Worm (Caenorhabditis elegans) whole organism, late embryonic: ENCODE data around the gene str-25.

Source experiments
- C38D4.7 ChIP-seq: fragments of 200-800 bp; sonication (Bioruptor generic); optimal IDR thresholded peaks from 2 replicates; lab custom pipeline; 2018; ENCODE audit warnings: mild to moderate bottlenecking, missing genetic modification characterization, moderate library complexity, missing compliant biosample characterization
- F13H6.1 ChIP-seq: sonication (generic microtip); optimal IDR thresholded peaks from 2 replicates; lab custom pipeline; 2016; ENCODE audit warnings: missing genetic modification characterization, missing compliant biosample characterization
- K02D7.2 ChIP-seq: sonication (generic microtip); optimal IDR thresholded peaks from 2 replicates; lab custom pipeline; 2017; ENCODE audit warnings: mild to moderate bottlenecking, missing genetic modification characterization, missing compliant biosample characterization
- K09A11.1 ChIP-seq: sonication (generic microtip); optimal IDR thresholded peaks from 2 replicates; lab custom pipeline; 2017; ENCODE audit warnings: antibody characterized with exemption, mild to moderate bottlenecking, missing genetic modification characterization, missing compliant biosample characterization; ENCODE audit not compliant: insufficient read depth
- Y22D7AL.16 ChIP-seq: sonication (generic microtip); optimal IDR thresholded peaks from 2 replicates; lab custom pipeline; 2016; ENCODE audit warnings: missing genetic modification characterization, missing compliant biosample characterization
- ceh-14 ChIP-seq: sonication (generic microtip); optimal IDR thresholded peaks from 2 replicates; lab custom pipeline; 2016; ENCODE audit warnings: missing genotype, missing genetic modification characterization, missing compliant biosample characterization
- ceh-18 ChIP-seq: sonication (generic microtip); optimal IDR thresholded peaks from 2 replicates; lab custom pipeline; 2016; ENCODE audit warnings: missing genetic modification characterization, missing compliant biosample characterization
- ceh-19 ChIP-seq: fragments of 200-800 bp; sonication (Bioruptor generic); optimal IDR thresholded peaks from 2 replicates; lab custom pipeline; 2018; ENCODE audit warnings: mild to moderate bottlenecking, missing genetic modification characterization, missing compliant biosample characterization
- ceh-2 ChIP-seq: sonication (generic microtip); optimal IDR thresholded peaks from 2 replicates; lab custom pipeline; 2016; ENCODE audit warnings: missing genotype, missing genetic modification characterization, missing compliant biosample characterization
- ceh-22 ChIP-seq: sonication (generic microtip); optimal IDR thresholded peaks from 2 replicates; lab custom pipeline; 2017; ENCODE audit warnings: missing biosample characterization, missing genetic modification characterization
- ceh-24 ChIP-seq: sonication (generic microtip); optimal IDR thresholded peaks from 2 replicates; lab custom pipeline; 2016; ENCODE audit warnings: mild to moderate bottlenecking, missing genetic modification characterization, missing compliant biosample characterization
- ceh-30 ChIP-seq: fragments of 150-350 bp; optimal IDR thresholded peaks from 2 replicates; lab custom pipeline; 2014; ENCODE audit warnings: missing biosample characterization, missing genetic modification characterization
- ceh-31 ChIP-seq: sonication (generic microtip); optimal IDR thresholded peaks from 2 replicates; lab custom pipeline; 2016; ENCODE audit warnings: missing genetic modification characterization, missing compliant biosample characterization
- ceh-34 ChIP-seq: sonication (generic microtip); optimal IDR thresholded peaks from 2 replicates; lab custom pipeline; 2016; ENCODE audit warnings: mild to moderate bottlenecking, missing genetic modification characterization, missing compliant biosample characterization
- ceh-48 ChIP-seq: sonication (generic microtip); optimal IDR thresholded peaks from 2 replicates; lab custom pipeline; 2016; ENCODE audit warnings: missing genetic modification characterization, inconsistent platforms, missing compliant biosample characterization
- ceh-9 ChIP-seq: sonication (generic microtip); optimal IDR thresholded peaks from 2 replicates; lab custom pipeline; 2016; ENCODE audit warnings: mild to moderate bottlenecking, missing genetic modification characterization, inconsistent platforms, missing compliant biosample characterization
- dve-1 ChIP-seq: sonication (generic microtip); optimal IDR thresholded peaks from 2 replicates; lab custom pipeline; 2017; ENCODE audit warnings: antibody characterized with exemption, mild to moderate bottlenecking, missing genetic modification characterization, missing compliant biosample characterization
- elt-2 ChIP-seq: sonication (generic microtip); optimal IDR thresholded peaks from 2 replicates; lab custom pipeline; 2016; ENCODE audit warnings: missing genetic modification reagents, missing genetic modification characterization, missing compliant biosample characterization
- ets-4 ChIP-seq: sonication (generic microtip); optimal IDR thresholded peaks from 2 replicates; lab custom pipeline; 2016; ENCODE audit warnings: missing genetic modification characterization, missing compliant biosample characterization
- fkh-10 ChIP-seq: fragments of 150-350 bp; optimal IDR thresholded peaks from 2 replicates; lab custom pipeline; 2014; ENCODE audit warnings: missing biosample characterization, missing genetic modification reagents, missing genetic modification characterization
- hlh-13 ChIP-seq: fragments of 200-800 bp; sonication (Bioruptor generic); optimal IDR thresholded peaks from 2 replicates; lab custom pipeline; 2018; ENCODE audit warnings: mild to moderate bottlenecking, missing genetic modification characterization, missing compliant biosample characterization
- hlh-15 ChIP-seq: sonication (generic microtip); optimal IDR thresholded peaks from 2 replicates; lab custom pipeline; 2016; ENCODE audit warnings: missing genetic modification characterization, missing compliant biosample characterization
- hlh-6 ChIP-seq: sonication (generic microtip); optimal IDR thresholded peaks from 2 replicates; lab custom pipeline; 2016; ENCODE audit warnings: missing genotype, missing genetic modification characterization, missing compliant biosample characterization
- hlh-8 ChIP-seq: sonication (generic microtip); optimal IDR thresholded peaks from 2 replicates; lab custom pipeline; 2016; ENCODE audit warnings: missing genotype, missing genetic modification characterization, missing compliant biosample characterization
- lin-11 ChIP-seq: fragments of 200-800 bp; sonication (Bioruptor generic); optimal IDR thresholded peaks from 2 replicates; lab custom pipeline; 2018; ENCODE audit warnings: mild to moderate bottlenecking, missing genetic modification characterization, missing compliant biosample characterization
- nhr-11 ChIP-seq: fragments of 150-350 bp; optimal IDR thresholded peaks from 2 replicates; lab custom pipeline; 2014; ENCODE audit warnings: missing biosample characterization, missing genetic modification characterization
- npax-4 ChIP-seq: sonication (generic microtip); optimal IDR thresholded peaks from 2 replicates; lab custom pipeline; 2016; ENCODE audit warnings: missing genetic modification characterization, missing compliant biosample characterization
- odd-2 ChIP-seq: sonication (generic microtip); optimal IDR thresholded peaks from 2 replicates; lab custom pipeline; 2017; ENCODE audit warnings: antibody characterized with exemption, mild to moderate bottlenecking, missing genetic modification characterization, missing compliant biosample characterization
- pax-1 ChIP-seq: fragments of 150-350 bp; optimal IDR thresholded peaks from 2 replicates; lab custom pipeline; 2014; ENCODE audit warnings: missing biosample characterization, missing genetic modification characterization
- pros-1 ChIP-seq: fragments of 150-350 bp; optimal IDR thresholded peaks from 2 replicates; lab custom pipeline; 2014; ENCODE audit warnings: missing biosample characterization, missing genetic modification reagents, missing genetic modification characterization
- ref-2 ChIP-seq: sonication (generic microtip); optimal IDR thresholded peaks from 2 replicates; lab custom pipeline; 2016; ENCODE audit warnings: missing genetic modification characterization, missing compliant biosample characterization
- rnt-1 ChIP-seq: sonication (generic microtip); optimal IDR thresholded peaks from 2 replicates; lab custom pipeline; 2016; ENCODE audit warnings: missing genetic modification characterization, missing compliant biosample characterization
- sox-4 ChIP-seq: sonication (generic microtip); optimal IDR thresholded peaks from 2 replicates; lab custom pipeline; 2017; ENCODE audit warnings: mild to moderate bottlenecking, missing genetic modification characterization, inconsistent platforms, missing compliant biosample characterization
- syd-9 ChIP-seq: sonication (generic microtip); optimal IDR thresholded peaks from 2 replicates; lab custom pipeline; 2016; ENCODE audit warnings: mild to moderate bottlenecking, missing genetic modification characterization, moderate library complexity, missing compliant biosample characterization
- tbx-2 ChIP-seq: sonication (generic microtip); optimal IDR thresholded peaks from 2 replicates; lab custom pipeline; 2016; ENCODE audit warnings: missing genetic modification characterization, missing compliant biosample characterization
- tbx-7 ChIP-seq: sonication (generic microtip); optimal IDR thresholded peaks from 2 replicates; lab custom pipeline; 2016; ENCODE audit warnings: missing genotype, missing genetic modification characterization, missing compliant biosample characterization
- unc-3 ChIP-seq, 2 experiments: fragments of 200-800 bp in 1 of 2; sonication (Bioruptor generic) in 1 of 2; sonication (generic microtip) in 1 of 2; conservative IDR thresholded peaks in 1 of 2; optimal IDR thresholded peaks in 1 of 2; 2 replicates each; pipeline versions ENCODE4 v1.3.6 to Lab custom; 2016 to 2022; ENCODE audit warnings: missing compliant biosample characterization in 2 of 2, missing genetic modification characterization in 2 of 2, missing genetic modification reagents in 1 of 2
- unc-42 ChIP-seq: sonication (generic microtip); optimal IDR thresholded peaks from 2 replicates; lab custom pipeline; 2016; ENCODE audit warnings: missing genotype, missing genetic modification characterization, missing compliant biosample characterization

str-25 gene

DNA sequence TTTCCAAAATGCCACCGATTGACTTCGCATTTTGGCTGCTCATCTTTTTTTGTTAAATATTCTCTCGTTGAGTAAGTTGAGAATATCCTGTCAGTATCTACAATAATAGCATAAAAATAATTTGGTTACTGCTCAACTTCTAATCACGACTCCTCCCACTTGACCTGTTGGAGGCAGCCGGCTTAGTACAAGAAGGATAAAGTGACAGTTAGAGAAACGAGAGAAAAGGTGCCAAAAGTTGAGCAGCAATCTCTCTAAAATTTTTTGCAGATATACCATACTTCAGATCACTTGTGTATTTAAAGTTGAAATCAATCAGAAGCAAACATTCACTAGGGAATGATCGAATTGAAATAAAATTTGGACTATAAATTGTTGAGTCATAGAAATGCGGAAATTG lies 9.3 kb downstream of the str-25 start, which contains the start of gene nhr-111:
TSS of gene nhr-111 (minus strand) at position 101 of the 400 bp plus-strand sequence.
- TF ChIP-seq fkh-10 (GFP tag; lab: Kevin White, UChicago) (no peak), ceh-31 (tag; lab: Kevin White, UChicago) (no peak), pax-1 (tag; lab: Kevin White, UChicago) (no peak), ceh-2 (tag; lab: Kevin White, UChicago) (no peak), ceh-34 (tag; lab: Kevin White, UChicago) (no peak), hlh-13 (no peak), hlh-15 (tag; lab: Kevin White, UChicago) (no peak), ceh-19 (GFP tag; lab: Kevin White, UChicago) (no peak), ets-4 (tag; lab: Kevin White, UChicago) (no peak), odd-2 (tag; lab: Kevin White, UChicago) (no peak), sox-4 (no peak), K09A11.1 (no peak), tbx-2 (tag; lab: Kevin White, UChicago) (no peak), ceh-9 (tag; lab: Kevin White, UChicago) (no peak), syd-9 (tag; lab: Kevin White, UChicago) (no peak), unc-42 (tag; lab: Kevin White, UChicago) (no peak)

DNA sequence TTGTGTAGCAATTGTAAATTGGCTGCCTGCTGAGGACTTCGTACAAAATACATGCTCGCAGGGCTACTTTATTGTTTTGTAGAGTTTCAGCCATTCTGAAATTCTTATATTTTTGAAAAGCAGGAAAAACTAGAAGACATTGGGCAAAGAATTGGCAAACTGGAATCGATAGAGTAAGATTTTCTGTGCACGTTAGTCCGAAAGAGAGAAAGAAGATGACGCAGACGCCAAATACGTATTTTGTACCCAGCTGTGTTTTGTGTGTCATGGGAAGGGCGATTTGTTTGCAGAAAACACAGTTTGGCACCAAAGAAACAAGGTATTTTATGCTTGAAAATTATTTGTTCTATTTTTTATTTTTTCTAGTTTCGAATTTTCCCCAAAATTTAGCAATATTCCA lies 11.9 kb downstream of the str-25 start, which contains the start of gene fbxa-143:
TSS of gene fbxa-143 (minus strand) at position 101 of the 400 bp plus-strand sequence.
- TF ChIP-seq odd-2 (tag; lab: Kevin White, UChicago): no peak
- no peak for TF ChIP-seq K02D7.2
- no peak for TF ChIP-seq sox-4
- TF ChIP-seq nhr-11 (tag; lab: Kevin White, UChicago): no peak
- TF ChIP-seq pax-1 (tag; lab: Kevin White, UChicago): no peak
- TF ChIP-seq tbx-7: no peak
- TF ChIP-seq rnt-1 (tag; lab: Kevin White, UChicago): no peak
- TF ChIP-seq ref-2: no peak
- no peak for TF ChIP-seq ceh-24
- no peak for TF ChIP-seq lin-11 (tag; lab: Kevin White, UChicago)
- no peak for TF ChIP-seq ceh-48
- no peak for TF ChIP-seq ceh-14 (tag; lab: Kevin White, UChicago)
- no peak for TF ChIP-seq npax-4 (tag; lab: Kevin White, UChicago)
- TF ChIP-seq hlh-6 (tag; lab: Kevin White, UChicago): no peak
- TF ChIP-seq hlh-8 (tag; lab: Kevin White, UChicago): no peak
- no peak for TF ChIP-seq ceh-30
- no peak for TF ChIP-seq ceh-18 (tag; lab: Kevin White, UChicago)

ce11 chrV:16129116-16129515 lies 13.6 kb downstream of the str-25 start:
- TF ChIP-seq elt-2 (tag; lab: Kevin White, UChicago): no peak
- TF ChIP-seq ceh-22 (tag; lab: Kevin White, UChicago): no peak

DNA sequence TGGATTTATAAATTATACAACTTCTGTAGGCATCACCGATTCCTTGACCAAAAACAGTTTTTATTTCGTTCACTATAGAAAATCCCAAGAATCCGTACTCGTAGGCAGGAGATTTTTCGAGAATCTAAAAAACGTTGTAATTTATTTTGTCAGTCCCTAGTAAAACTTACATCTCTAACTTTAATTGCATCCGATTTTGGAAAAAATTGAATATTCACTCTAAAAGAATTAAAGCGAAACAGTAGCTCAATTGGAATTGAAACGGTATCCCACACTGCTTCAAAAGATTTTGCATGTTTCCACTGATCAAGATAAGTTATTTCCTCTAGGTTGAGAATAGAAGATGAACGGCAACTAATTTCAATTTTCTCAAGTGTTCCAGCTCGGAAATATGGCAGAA lies 15.8 kb downstream of the str-25 start, which contains the start of gene fbxa-142:
TSS of gene fbxa-142 (minus strand) at position 101 of the 400 bp plus-strand sequence.
- TF ChIP-seq nhr-11 (tag; lab: Kevin White, UChicago) (no peak), ceh-14 (tag; lab: Kevin White, UChicago) (no peak), unc-3 (GFP tag; conservative IDR thresholded peaks at IDR 0.05; lab: Robert Waterston, UW) (no peak), unc-3 (tag; optimal IDR thresholded peaks at IDR 0.05; lab: Kevin White, UChicago) (no peak), F13H6.1 (tag; lab: Kevin White, UChicago) (no peak), Y22D7AL.16 (tag; lab: Kevin White, UChicago) (no peak), C38D4.7 (GFP tag; lab: Kevin White, UChicago) (no peak), pros-1 (no peak), unc-42 (tag; lab: Kevin White, UChicago) (no peak), K09A11.1 (no peak), ets-4 (tag; lab: Kevin White, UChicago) (no peak), dve-1 (tag; lab: Kevin White, UChicago) (no peak), odd-2 (tag; lab: Kevin White, UChicago) (no peak), rnt-1 (tag; lab: Kevin White, UChicago) (no peak)
